Fruit fly (Drosophila melanogaster) whole organism, embryonic: ENCODE measurements around the gene CG4629.

ENCODE experiments used
- Antp ChIP-seq: fragments of 200-800 bp; sonication (Bioruptor generic); optimal IDR thresholded peaks from 3 replicates; lab custom pipeline; 2016; ENCODE audit warnings: missing biosample characterization, missing genetic modification characterization
- CG10959 ChIP-seq: fragments of 200-800 bp; sonication (Bioruptor generic); IDR thresholded peaks from 2 replicates; pipeline ENCODE4 v1.3.6; 2022; ENCODE audit warnings: missing biosample characterization, missing genetic modification characterization
- CG12104 ChIP-seq: fragments of 200-800 bp; sonication (Bioruptor generic); optimal IDR thresholded peaks from 3 replicates; lab custom pipeline; 2016; ENCODE audit warnings: missing biosample characterization, missing genetic modification characterization
- CG12744 ChIP-seq: fragments of 200-800 bp; sonication (Bioruptor generic); optimal IDR thresholded peaks from 2 replicates; lab custom pipeline; 2016; ENCODE audit warnings: missing biosample characterization, missing genetic modification characterization
- CG14667 ChIP-seq: fragments of 200-800 bp; sonication (Bioruptor generic); IDR thresholded peaks from 2 replicates; pipeline ENCODE4 v1.3.6; 2022; ENCODE audit warnings: missing biosample characterization, missing genetic modification characterization
- CG1529 ChIP-seq: fragments of 200-800 bp; sonication (Bioruptor generic); optimal IDR thresholded peaks from 3 replicates; lab custom pipeline; 2018; ENCODE audit warnings: missing biosample characterization, missing genetic modification characterization
- CG18262 ChIP-seq: fragments of 200-800 bp; optimal IDR thresholded peaks from 3 replicates; lab custom pipeline; 2019; ENCODE audit warnings: missing biosample characterization, mild to moderate bottlenecking, missing genetic modification characterization, moderate library complexity
- CG2120 ChIP-seq: fragments of 200-800 bp; sonication (Bioruptor generic); optimal IDR thresholded peaks from 3 replicates; lab custom pipeline; 2016; ENCODE audit warnings: missing biosample characterization, missing genetic modification characterization
- CG2678 ChIP-seq: fragments of 200-800 bp; sonication (Bioruptor generic); optimal IDR thresholded peaks from 3 replicates; lab custom pipeline; 2019; ENCODE audit warnings: missing biosample characterization, mild to moderate bottlenecking, missing genetic modification characterization, moderate library complexity
- CG5180 ChIP-seq: fragments of 200-800 bp; sonication (Bioruptor generic); optimal IDR thresholded peaks from 3 replicates; lab custom pipeline; 2017; ENCODE audit warnings: missing biosample characterization, missing genetic modification characterization, mild to moderate bottlenecking, moderate library complexity, missing genetic modification reagents
- CG5953 ChIP-seq: fragments of 200-800 bp; sonication (Bioruptor generic); IDR thresholded peaks from 2 replicates; pipeline ENCODE4 v1.3.6; 2022; ENCODE audit warnings: missing biosample characterization, missing genetic modification characterization
- CG7271 ChIP-seq: fragments of 200-800 bp; sonication (Bioruptor generic); optimal IDR thresholded peaks from 2 replicates; lab custom pipeline; 2018; ENCODE audit warnings: missing biosample characterization, mild to moderate bottlenecking, missing genetic modification characterization, moderate library complexity
- CG7786 ChIP-seq: fragments of 200-800 bp; sonication (Bioruptor generic); optimal IDR thresholded peaks from 2 replicates; lab custom pipeline; 2016; ENCODE audit warnings: missing biosample characterization, missing genetic modification characterization
- CG7839 ChIP-seq: fragments of 200-800 bp; sonication (Bioruptor generic); optimal IDR thresholded peaks from 3 replicates; lab custom pipeline; 2018; ENCODE audit warnings: missing biosample characterization, mild to moderate bottlenecking, missing genetic modification characterization, moderate library complexity
- CG9932 ChIP-seq: fragments of 200-800 bp; sonication (Bioruptor generic); IDR thresholded peaks from 2 replicates; pipeline ENCODE4 v1.3.6; 2022; ENCODE audit warnings: missing biosample characterization, missing genetic modification characterization
- Chrac-16 ChIP-seq: fragments of 200-800 bp; sonication (Bioruptor generic); optimal IDR thresholded peaks from 3 replicates; lab custom pipeline; 2016; ENCODE audit warnings: missing biosample characterization, missing genetic modification characterization
- D19A ChIP-seq: fragments of 200-800 bp; optimal IDR thresholded peaks from 3 replicates; lab custom pipeline; 2019; ENCODE audit warnings: missing biosample characterization, mild to moderate bottlenecking, missing genetic modification characterization, moderate library complexity
- Dek ChIP-seq: fragments of 200-800 bp; sonication (Bioruptor generic); optimal IDR thresholded peaks from 3 replicates; lab custom pipeline; 2019; ENCODE audit warnings: missing biosample characterization, mild to moderate bottlenecking, missing genetic modification characterization, moderate library complexity
- Dll ChIP-seq: fragments of 200-800 bp; sonication (Bioruptor generic); IDR thresholded peaks from 4 replicates; pipeline ENCODE4 v1.3.6; 2022; ENCODE audit warnings: missing biosample characterization, missing genetic modification characterization; ENCODE audit not compliant: partially characterized antibody
- Doc2 ChIP-seq: fragments of 200-800 bp; sonication (Bioruptor generic); IDR thresholded peaks from 2 replicates; pipeline ENCODE4 v1.3.6; 2022; ENCODE audit warnings: missing biosample characterization, missing genetic modification characterization
- Fer1 ChIP-seq: fragments of 200-800 bp; sonication (Bioruptor generic); optimal IDR thresholded peaks from 2 replicates; lab custom pipeline; 2017; ENCODE audit warnings: missing biosample characterization, mild to moderate bottlenecking, missing genetic modification characterization
- Hey ChIP-seq: fragments of 200-800 bp; sonication (Bioruptor generic); optimal IDR thresholded peaks from 3 replicates; lab custom pipeline; 2018; ENCODE audit warnings: missing biosample characterization, mild to moderate bottlenecking, missing genetic modification characterization
- HmgD ChIP-seq: fragments of 200-800 bp; sonication (Bioruptor generic); optimal IDR thresholded peaks from 3 replicates; lab custom pipeline; 2016; ENCODE audit warnings: missing biosample characterization, missing genetic modification characterization
- Hsf ChIP-seq: fragments of 200-800 bp; sonication (Bioruptor generic); optimal IDR thresholded peaks from 3 replicates; lab custom pipeline; 2016; ENCODE audit warnings: missing biosample characterization, missing genetic modification characterization
- Med ChIP-seq: fragments of 200-800 bp; sonication (Bioruptor generic); peaks from one replicate; lab custom pipeline; 2016; ENCODE audit warnings: missing biosample characterization, missing genetic modification characterization, mild to moderate bottlenecking, inconsistent platforms, moderate library complexity
- Mes4 ChIP-seq: fragments of 200-800 bp; sonication (Bioruptor generic); optimal IDR thresholded peaks from 2 replicates; lab custom pipeline; 2016; ENCODE audit warnings: missing biosample characterization, missing genetic modification characterization
- Optix ChIP-seq: fragments of 200-800 bp; sonication (Bioruptor generic); IDR thresholded peaks from 3 replicates; pipeline ENCODE4 v1.3.6; 2022; ENCODE audit warnings: missing biosample characterization, missing genetic modification characterization
- Rx ChIP-seq: fragments of 200-800 bp; sonication (Bioruptor generic); IDR thresholded peaks from 2 replicates; pipeline ENCODE4 v1.3.6; 2022; ENCODE audit warnings: missing biosample characterization, missing genetic modification characterization
- Tbp ChIP-seq: fragments of >200 bp; optimal IDR thresholded peaks from 2 replicates; lab custom pipeline; 2018; ENCODE audit warnings: missing biosample characterization, missing genetic modification characterization
- YL-1 ChIP-seq: fragments of 200-800 bp; sonication (Bioruptor generic); optimal IDR thresholded peaks from 3 replicates; lab custom pipeline; 2017; ENCODE audit warnings: missing biosample characterization, mild to moderate bottlenecking, missing genetic modification characterization
- amos ChIP-seq: fragments of 200-800 bp; sonication (Bioruptor generic); IDR thresholded peaks from 2 replicates; pipeline ENCODE4 v1.3.6; 2022; ENCODE audit warnings: missing biosample characterization, missing genetic modification characterization; ENCODE audit not compliant: partially characterized antibody
- bab2 ChIP-seq: fragments of 200-800 bp; sonication (Bioruptor generic); optimal IDR thresholded peaks from 2 replicates; lab custom pipeline; 2016; ENCODE audit warnings: missing biosample characterization, missing genetic modification characterization
- bigmax ChIP-seq: fragments of 200-800 bp; sonication (Bioruptor generic); optimal IDR thresholded peaks from 2 replicates; lab custom pipeline; 2018; ENCODE audit warnings: missing biosample characterization, mild to moderate bottlenecking, missing genetic modification characterization
- chm ChIP-seq: fragments of 200-800 bp; sonication (Bioruptor generic); IDR thresholded peaks from 2 replicates; pipeline ENCODE4 v1.3.6; 2022; ENCODE audit warnings: missing biosample characterization, missing genetic modification characterization
- dati ChIP-seq: fragments of 200-800 bp; sonication (Bioruptor generic); IDR thresholded peaks from 2 replicates; pipeline ENCODE4 v1.3.6; 2022; ENCODE audit warnings: missing biosample characterization, missing genetic modification characterization
- fd102C ChIP-seq: fragments of 200-800 bp; sonication (Bioruptor generic); optimal IDR thresholded peaks from 2 replicates; lab custom pipeline; 2018; ENCODE audit warnings: missing biosample characterization, mild to moderate bottlenecking, missing genetic modification characterization, moderate library complexity
- gro ChIP-seq: fragments of 200-800 bp; sonication (Bioruptor generic); optimal IDR thresholded peaks from 2 replicates; lab custom pipeline; 2016; ENCODE audit warnings: missing biosample characterization, missing genetic modification characterization
- gt ChIP-seq: fragments of 200-800 bp; sonication (Bioruptor generic); IDR thresholded peaks from 2 replicates; pipeline ENCODE4 v1.3.6; 2022; ENCODE audit warnings: missing biosample characterization, missing genetic modification characterization
- hkb ChIP-seq, 2 experiments: fragments of 200-800 bp in 1 of 2; fragments of >200 bp in 1 of 2; sonication (Bioruptor generic) in 1 of 2; IDR thresholded peaks in 1 of 2; optimal IDR thresholded peaks in 1 of 2; 2 replicates each; pipeline versions ENCODE4 v1.3.6 to Lab custom; 2017 to 2022; ENCODE audit warnings: missing biosample characterization in 1 of 2, missing genetic modification characterization in 1 of 2
- lola ChIP-seq, 3 experiments: fragments of >200 bp in 2 of 3; fragments of 200-800 bp in 1 of 3; sonication (Bioruptor generic) in 1 of 3; optimal IDR thresholded peaks; 2 replicates each; lab custom pipeline; 2017 to 2019; ENCODE audit warnings: missing biosample characterization in 3 of 3, missing genetic modification characterization in 3 of 3, mild to moderate bottlenecking in 1 of 3, moderate library complexity in 1 of 3
- mam ChIP-seq: fragments of 200-800 bp; sonication (Bioruptor generic); optimal IDR thresholded peaks from 3 replicates; lab custom pipeline; 2016; ENCODE audit warnings: missing biosample characterization, missing genetic modification characterization
- pros ChIP-seq: fragments of 200-800 bp; sonication (Bioruptor generic); optimal IDR thresholded peaks from 3 replicates; lab custom pipeline; 2019; ENCODE audit warnings: missing biosample characterization, mild to moderate bottlenecking, missing genetic modification characterization, moderate library complexity
- run ChIP-seq: fragments of 200-800 bp; sonication (Bioruptor generic); optimal IDR thresholded peaks from 3 replicates; lab custom pipeline; 2018; ENCODE audit warnings: missing biosample characterization, mild to moderate bottlenecking, missing genetic modification characterization
- scrt ChIP-seq: fragments of 200-800 bp; sonication (Bioruptor generic); optimal IDR thresholded peaks from 2 replicates; lab custom pipeline; 2018; ENCODE audit warnings: missing biosample characterization, mild to moderate bottlenecking, missing genetic modification characterization, moderate library complexity
- sima ChIP-seq: fragments of 200-800 bp; sonication (Bioruptor generic); optimal IDR thresholded peaks from 2 replicates; lab custom pipeline; 2016; ENCODE audit warnings: missing biosample characterization, missing genetic modification characterization
- slbo ChIP-seq: fragments of 200-800 bp; sonication (Bioruptor generic); IDR thresholded peaks from 2 replicates; pipeline ENCODE4 v1.3.6; 2022; ENCODE audit warnings: missing biosample characterization, missing genetic modification characterization
- ssp ChIP-seq: fragments of 200-800 bp; sonication (Bioruptor generic); IDR thresholded peaks from 2 replicates; pipeline ENCODE4 v1.3.6; 2022; ENCODE audit warnings: missing biosample characterization, missing genetic modification characterization
- tup ChIP-seq: fragments of 200-800 bp; sonication (Bioruptor generic); optimal IDR thresholded peaks from 2 replicates; lab custom pipeline; 2016; ENCODE audit warnings: missing biosample characterization, mild to moderate bottlenecking, missing genetic modification characterization, moderate library complexity
- wor ChIP-seq: fragments of 200-800 bp; sonication (Bioruptor generic); IDR thresholded peaks from 2 replicates; pipeline ENCODE4 v1.3.6; 2022; ENCODE audit warnings: missing biosample characterization, missing genetic modification characterization
- zf30C ChIP-seq: fragments of 200-800 bp; sonication (Bioruptor generic); optimal IDR thresholded peaks from 3 replicates; lab custom pipeline; 2018; ENCODE audit warnings: missing biosample characterization, mild to moderate bottlenecking, missing genetic modification characterization

CG4629 gene

dm6 chr2L:1108029-1108688 is 5.9 kb upstream of the CG4629 start, which contains the start of the genes PolrMT and CG14339 (continued):
- peak; percentile 95 for TF ChIP-seq YL-1 (GFP tag; lab: Kevin White, UChicago)
- no peak for TF ChIP-seq CG7839 (tag; lab: Kevin White, UChicago)
- peak; percentile 49 for TF ChIP-seq Mes4
- no peak for TF ChIP-seq CG2678 (tag; lab: Kevin White, UChicago)
- TF ChIP-seq hkb (optimal IDR thresholded peaks at IDR 0.05; lab: Kevin White, UChicago): peak; percentile 45
- 0 out of 2 replicates have a peak, but pooled peaks have one; percentile 11 for TF ChIP-seq hkb (GFP tag; IDR thresholded peaks at IDR 0.05; lab: Robert Waterston, UW)
- TF ChIP-seq bigmax (GFP tag; lab: Kevin White, UChicago): no peak
- TF ChIP-seq Hsf (GFP tag; lab: Kevin White, UChicago): peak; percentile 56
- TF ChIP-seq pros (GFP tag; lab: Kevin White, UChicago): no peak
- peak; percentile 4 for TF ChIP-seq run (tag; lab: Kevin White, UChicago)
- no peak for TF ChIP-seq CG18262 (tag; lab: Kevin White, UChicago)
- TF ChIP-seq zf30C (GFP tag; lab: Kevin White, UChicago): no peak
- no peak for TF ChIP-seq wor
- no peak for TF ChIP-seq bab2 (GFP tag; lab: Kevin White, UChicago)
- TF ChIP-seq CG2120 (GFP tag; lab: Kevin White, UChicago): peak; percentile 65
- no peak for TF ChIP-seq dati (GFP tag; lab: Robert Waterston, UW)
- 0 out of 2 replicates have a peak, but pooled peaks have one; percentile 6 for TF ChIP-seq Rx (GFP tag; lab: Robert Waterston, UW)
- TF ChIP-seq Doc2 (GFP tag; lab: Robert Waterston, UW): no peak
- TF ChIP-seq Antp (GFP tag; lab: Kevin White, UChicago): peak; percentile 10
- TF ChIP-seq slbo (GFP tag; lab: Robert Waterston, UW): peak; percentile 64
- TF ChIP-seq Chrac-16 (GFP tag; lab: Kevin White, UChicago): peak; percentile 37
- no peak for TF ChIP-seq gro (GFP tag; lab: Kevin White, UChicago)
- TF ChIP-seq ssp (GFP tag; lab: Robert Waterston, UW): no peak
- no peak for TF ChIP-seq Tbp (GFP tag; lab: Kevin White, UChicago)
- TF ChIP-seq CG5180 (GFP tag; lab: Kevin White, UChicago): no peak
- TF ChIP-seq HmgD (GFP tag; lab: Kevin White, UChicago): peak; percentile 73
- 0 out of 4 replicates have a peak, but pooled peaks have one; percentile 31 for TF ChIP-seq Dll (GFP tag; lab: Robert Waterston, UW)
- TF ChIP-seq scrt (GFP tag; lab: Kevin White, UChicago): no peak
- TF ChIP-seq CG12744 (GFP tag; lab: Kevin White, UChicago): no peak
- no peak for TF ChIP-seq CG12104 (GFP tag; lab: Kevin White, UChicago)
- peak; percentile 89 for TF ChIP-seq Med (GFP tag; lab: Kevin White, UChicago)
- TF ChIP-seq CG7271 (tag; lab: Kevin White, UChicago): no peak
- TF ChIP-seq CG10959 (GFP tag; lab: Robert Waterston, UW): no peak
- TF ChIP-seq chm (GFP tag; lab: Robert Waterston, UW): no peak
- TF ChIP-seq amos (GFP tag; lab: Robert Waterston, UW): peak; percentile 35; the same call in 1 of the 2 replicates
- no peak for TF ChIP-seq CG5953 (GFP tag; lab: Robert Waterston, UW)
- no peak for TF ChIP-seq CG14667 (GFP tag; lab: Robert Waterston, UW)
- 0 out of 3 replicates have a peak, but pooled peaks have one; percentile 41 for TF ChIP-seq Optix (GFP tag; lab: Robert Waterston, UW)
- TF ChIP-seq D19A: no peak
- TF ChIP-seq CG9932 (GFP tag; lab: Robert Waterston, UW): peak; percentile 47
- no peak for TF ChIP-seq tup (GFP tag; lab: Kevin White, UChicago)
- no peak for TF ChIP-seq gt (GFP tag; lab: Robert Waterston, UW)
- no peak for TF ChIP-seq lola (GFP tag; optimal IDR thresholded peaks at IDR 0.05; lab: Kevin White, UChicago)
- no peak for TF ChIP-seq CG1529 (GFP tag; lab: Kevin White, UChicago)
- no peak for TF ChIP-seq sima (GFP tag; lab: Kevin White, UChicago)
- TF ChIP-seq Hey (tag; lab: Kevin White, UChicago): no peak
- no peak for TF ChIP-seq Dek (tag; lab: Kevin White, UChicago)
- no peak for TF ChIP-seq fd102C (GFP tag; lab: Kevin White, UChicago)
- TF ChIP-seq mam (GFP tag; lab: Kevin White, UChicago): peak; percentile 51
- peak; percentile 56 for TF ChIP-seq CG7786 (GFP tag; lab: Kevin White, UChicago)
- peak; percentile 48 for TF ChIP-seq Fer1 (GFP tag; lab: Kevin White, UChicago)
